Fruit fly (Drosophila melanogaster) S2 (cell line): ENCODE data around the gene CG7231.

ENCODE experiments used
- CG8478 ChIP-seq: fragments of >200 bp; optimal IDR thresholded peaks from 2 replicates; lab custom pipeline; 2018
- CTCF ChIP-seq, 2 experiments: fragments of >200 bp; optimal IDR thresholded peaks; 2 replicates each; lab custom pipeline; 2018

- no peak for TF ChIP-seq CTCF (optimal IDR thresholded peaks at IDR 0.05; lab: Kevin White, UChicago)
- TF ChIP-seq CG8478 = no peak
Measured at dm6 chr2L:7971423-7971822, 12.3 kb upstream of the CG7231 start.
